Worm (Caenorhabditis elegans): ENCODE measurements around the gene rps-1.

rps-1 gene

DNA sequence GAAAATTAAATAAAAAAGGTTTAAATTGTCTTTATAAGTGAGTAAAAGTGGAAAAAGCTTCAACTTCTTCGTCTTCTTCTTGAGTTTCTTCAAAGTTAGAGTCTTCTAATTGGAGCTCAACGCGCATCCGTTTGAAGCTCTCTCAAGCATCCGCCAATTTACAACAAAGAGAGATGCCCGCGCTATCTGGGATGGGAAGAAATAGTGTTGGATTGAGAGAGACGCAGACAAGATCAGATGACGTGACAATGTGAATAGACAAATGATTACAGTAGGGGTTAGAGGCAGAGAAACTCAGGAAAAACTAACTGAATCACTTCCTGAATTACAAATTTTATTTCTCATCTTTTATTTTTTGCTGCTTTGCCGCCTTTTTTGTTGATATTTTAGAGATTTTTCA lies 7.3 kb downstream of the rps-1 start:
- TF ChIP-seq blmp-1 (tag; optimal IDR thresholded peaks at IDR 0.05; ENCODE audit: insufficient read depth) (no peak), dmd-4 (tag; optimal IDR thresholded peaks at IDR 0.05) (no peak), aly-2 (tag; optimal IDR thresholded peaks at IDR 0.05) (no peak), mab-5 (tag; optimal IDR thresholded peaks at IDR 0.05) (no peak), R02D3.7 (tag; optimal IDR thresholded peaks at IDR 0.05) (no peak), unc-39 (tag; optimal IDR thresholded peaks at IDR 0.05) (no peak), lsy-2 (tag; optimal IDR thresholded peaks at IDR 0.05) (no peak), ZK546.5 (tag; optimal IDR thresholded peaks at IDR 0.05) (no peak), snpc-4 (tag; optimal IDR thresholded peaks at IDR 0.05) (no peak), peb-1 (tag; optimal IDR thresholded peaks at IDR 0.05) (no peak), elt-3 (tag; optimal IDR thresholded peaks at IDR 0.05) (no peak), fos-1 (tag; optimal IDR thresholded peaks at IDR 0.05) (no peak), lin-11 (tag; optimal IDR thresholded peaks at IDR 0.05) (no peak), nhr-237 (tag; optimal IDR thresholded peaks at IDR 0.05) (no peak), mbf-1 (tag; optimal IDR thresholded peaks at IDR 0.05) (no peak), nhr-11 (tag; optimal IDR thresholded peaks at IDR 0.05) (no peak), elt-1 (tag; optimal IDR thresholded peaks at IDR 0.05) (no peak), ceh-16 (tag; optimal IDR thresholded peaks at IDR 0.05) (no peak), ceh-82 (tag; optimal IDR thresholded peaks at IDR 0.05) (no peak)

DNA sequence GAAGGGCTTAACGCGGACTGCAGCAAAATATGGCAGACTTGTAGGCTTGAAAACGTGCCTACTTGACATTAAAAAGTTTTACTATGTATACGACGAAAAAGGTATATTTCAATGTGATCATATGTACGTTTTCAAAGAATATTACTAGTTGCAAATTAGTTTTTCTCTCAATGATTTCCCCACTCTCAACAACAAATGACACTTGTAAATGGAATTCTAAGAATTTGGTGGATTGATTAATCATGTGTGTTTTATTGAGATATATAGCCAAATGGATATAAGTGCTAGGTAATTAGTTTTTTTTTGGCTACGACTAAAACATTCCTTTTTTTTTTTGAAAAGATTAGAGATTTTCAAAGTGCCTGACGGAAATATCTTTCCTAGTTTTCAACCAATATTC lies 11.6 kb downstream of the rps-1 start:
- TF ChIP-seq dmd-4 (tag; optimal IDR thresholded peaks at IDR 0.05) (no peak), C34F6.9 (tag; optimal IDR thresholded peaks at IDR 0.05) (peak; percentile 20), nhr-21 (tag; optimal IDR thresholded peaks at IDR 0.05) (peak; percentile 36), lsy-2 (tag; optimal IDR thresholded peaks at IDR 0.05) (peak in 1 of 2 experiments; percentile 30)

DNA sequence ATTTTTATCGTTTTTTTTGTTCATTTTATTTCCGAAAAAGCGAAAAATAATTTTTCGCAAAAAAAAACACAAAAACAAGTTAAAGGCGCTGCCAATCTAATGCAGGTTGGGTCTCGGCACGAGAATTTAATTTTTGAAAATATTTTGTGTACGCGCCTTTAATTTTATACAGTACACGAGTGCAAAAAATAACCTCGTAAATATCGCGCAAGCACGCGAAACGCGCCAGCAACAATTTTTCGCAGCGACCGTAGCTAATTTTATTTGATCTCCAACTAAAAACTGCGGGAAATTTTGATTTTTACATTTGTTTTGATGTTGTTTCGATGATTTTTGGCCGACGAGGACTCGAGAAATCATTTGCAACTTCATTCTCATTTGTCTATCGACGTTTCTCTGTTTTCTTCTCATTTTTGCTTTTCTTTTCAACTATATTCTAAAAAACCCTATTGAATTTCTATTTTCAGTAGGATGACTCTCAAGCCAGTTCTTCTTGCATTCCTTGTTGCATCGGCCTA lies 13.2 kb downstream of the rps-1 start, which contains the start of gene cpg-1:
Gene cpg-1, plus strand, starts transcription at position 468 of the 518 bp plus-strand sequence.
- TF ChIP-seq ceh-16 (tag; optimal IDR thresholded peaks at IDR 0.05): no peak
- no peak for TF ChIP-seq snpc-4 (tag; optimal IDR thresholded peaks at IDR 0.05)
- no peak for TF ChIP-seq elt-1 (tag; optimal IDR thresholded peaks at IDR 0.05)
- TF ChIP-seq nhr-21 (tag; optimal IDR thresholded peaks at IDR 0.05): no peak
- TF ChIP-seq nhr-6 (tag; optimal IDR thresholded peaks at IDR 0.05): no peak
- no peak for TF ChIP-seq peb-1 (tag; optimal IDR thresholded peaks at IDR 0.05)
- TF ChIP-seq R02D3.7 (tag; optimal IDR thresholded peaks at IDR 0.05): no peak
- TF ChIP-seq fos-1 (tag; optimal IDR thresholded peaks at IDR 0.05): no peak
- no peak for TF ChIP-seq lsy-2 (tag; optimal IDR thresholded peaks at IDR 0.05)
- TF ChIP-seq mab-5 (tag; optimal IDR thresholded peaks at IDR 0.05): no peak
- no peak for TF ChIP-seq crh-2 (tag; optimal IDR thresholded peaks at IDR 0.05)
- TF ChIP-seq egl-27 (tag; optimal IDR thresholded peaks at IDR 0.05): no peak
- TF ChIP-seq unc-39 (tag; optimal IDR thresholded peaks at IDR 0.05): no peak
- no peak for TF ChIP-seq gmeb-1 (tag; optimal IDR thresholded peaks at IDR 0.05)
- TF ChIP-seq lin-13 (GFP tag; optimal IDR thresholded peaks at IDR 0.05): no peak
- no peak for TF ChIP-seq lin-39 (tag; optimal IDR thresholded peaks at IDR 0.05)
- TF ChIP-seq aly-2 (tag; optimal IDR thresholded peaks at IDR 0.05): no peak

ce11 chrIII:4491164-4492144 lies 15.7 kb downstream of the rps-1 start:
- TF ChIP-seq alr-1 (tag; optimal IDR thresholded peaks at IDR 0.05) (no peak), crh-2 (tag; optimal IDR thresholded peaks at IDR 0.05) (no peak), C34F6.9 (tag; optimal IDR thresholded peaks at IDR 0.05) (peak; percentile 24), ama-1 (optimal IDR thresholded peaks at IDR 0.05) (peak; percentile 48), Y55F3AM.14 (GFP tag; optimal IDR thresholded peaks at IDR 0.05) (peak; percentile 39), nhr-21 (tag; optimal IDR thresholded peaks at IDR 0.05) (peak; percentile 59), nhr-25 (tag; optimal IDR thresholded peaks at IDR 0.05) (peak; percentile 21), lsy-2 (tag; optimal IDR thresholded peaks at IDR 0.05) (peak in 1 of 2 experiments; percentile 62)
